Fruit fly (Drosophila melanogaster) whole organism, embryonic: ENCODE measurements around the gene CG6178.
A peak's percentile ranks its signal among the peaks of the same experiment; 100 is the strongest.

Source experiments
- Awh ChIP-seq: fragments of 200-800 bp; sonication (Bioruptor generic); IDR thresholded peaks from 2 replicates; pipeline ENCODE4, ENCODE4 v1.3.6; 2022; ENCODE audit warnings: missing biosample characterization, missing genetic modification characterization
- Blimp-1 ChIP-seq: fragments of 200-800 bp; sonication (Bioruptor generic); optimal IDR thresholded peaks from 3 replicates; lab custom pipeline; 2018; ENCODE audit warnings: missing biosample characterization, missing genetic modification characterization, mild to moderate bottlenecking, moderate library complexity, missing genetic modification reagents
- CG10959 ChIP-seq: fragments of 200-800 bp; sonication (Bioruptor generic); IDR thresholded peaks from 2 replicates; pipeline ENCODE4 v1.3.6; 2022; ENCODE audit warnings: missing biosample characterization, missing genetic modification characterization
- CG11093 ChIP-seq: fragments of 200-800 bp; sonication (Bioruptor generic); IDR thresholded peaks from 3 replicates; pipeline ENCODE4 v1.3.6; 2022; ENCODE audit warnings: missing biosample characterization, missing genetic modification characterization
- CG11398 ChIP-seq: fragments of 200-800 bp; sonication (Bioruptor generic); optimal IDR thresholded peaks from 2 replicates; lab custom pipeline; 2016; ENCODE audit warnings: missing biosample characterization, missing genetic modification characterization
- CG12299 ChIP-seq: fragments of 200-800 bp; sonication (Bioruptor generic); optimal IDR thresholded peaks from 2 replicates; lab custom pipeline; 2018; ENCODE audit warnings: missing biosample characterization, mild to moderate bottlenecking, missing genetic modification characterization
- CG14710 ChIP-seq: fragments of 200-800 bp; sonication (Bioruptor generic); optimal IDR thresholded peaks from 3 replicates; lab custom pipeline; 2019; ENCODE audit warnings: missing biosample characterization, mild to moderate bottlenecking, missing genetic modification characterization, moderate library complexity
- CG16813 ChIP-seq: fragments of 200-800 bp; sonication (Bioruptor generic); IDR thresholded peaks from 3 replicates; pipeline ENCODE4 v1.3.6; 2022; ENCODE audit warnings: missing biosample characterization, missing genetic modification characterization; ENCODE audit not compliant: partially characterized antibody
- CG17359 ChIP-seq: fragments of 200-800 bp; sonication (Bioruptor generic); optimal IDR thresholded peaks from 3 replicates; lab custom pipeline; 2018; ENCODE audit warnings: missing biosample characterization, mild to moderate bottlenecking, missing genetic modification characterization, moderate library complexity
- CG2875 ChIP-seq: fragments of 200-800 bp; sonication (Bioruptor generic); optimal IDR thresholded peaks from 2 replicates; lab custom pipeline; 2017; ENCODE audit warnings: missing biosample characterization, mild to moderate bottlenecking, missing genetic modification characterization, missing genetic modification reagents
- CG30403 ChIP-seq: fragments of 200-800 bp; sonication (Bioruptor generic); optimal IDR thresholded peaks from 3 replicates; lab custom pipeline; 2016; ENCODE audit warnings: missing biosample characterization, missing genetic modification characterization
- CG34224 ChIP-seq: fragments of 200-800 bp; sonication (Bioruptor generic); IDR thresholded peaks from 3 replicates; pipeline ENCODE4 v1.3.6; 2022; ENCODE audit warnings: missing biosample characterization, missing genetic modification characterization; ENCODE audit not compliant: partially characterized antibody
- CG3726 ChIP-seq: fragments of 200-800 bp; sonication (Bioruptor generic); IDR thresholded peaks from 3 replicates; pipeline ENCODE4, ENCODE4 v1.3.6; 2022; ENCODE audit warnings: missing biosample characterization, missing genetic modification characterization
- CG4404 ChIP-seq: fragments of 200-800 bp; sonication (Bioruptor generic); IDR thresholded peaks from 2 replicates; pipeline ENCODE4 v1.3.6; 2022; ENCODE audit warnings: missing biosample characterization, missing genetic modification characterization
- CG4854 ChIP-seq: fragments of 200-800 bp; sonication (Bioruptor generic); optimal IDR thresholded peaks from 2 replicates; lab custom pipeline; 2016; ENCODE audit warnings: missing biosample characterization, missing genetic modification characterization, inconsistent platforms
- CG6683 ChIP-seq: fragments of 200-800 bp; sonication (Bioruptor generic); optimal IDR thresholded peaks from 2 replicates; lab custom pipeline; 2017; ENCODE audit warnings: missing biosample characterization, mild to moderate bottlenecking, missing genetic modification characterization, missing genetic modification reagents
- CG6765 ChIP-seq: fragments of 200-800 bp; sonication (Bioruptor generic); optimal IDR thresholded peaks from 3 replicates; lab custom pipeline; 2017; ENCODE audit warnings: missing biosample characterization, mild to moderate bottlenecking, missing genetic modification characterization
- CG7786 ChIP-seq: fragments of 200-800 bp; sonication (Bioruptor generic); optimal IDR thresholded peaks from 2 replicates; lab custom pipeline; 2016; ENCODE audit warnings: missing biosample characterization, missing genetic modification characterization
- CG8290 ChIP-seq, 3 experiments: fragments of 200-800 bp; sonication (Bioruptor generic); optimal IDR thresholded peaks; 2 replicates each; lab custom pipeline; 2016 to 2019; ENCODE audit warnings: missing biosample characterization in 3 of 3, missing genetic modification characterization in 3 of 3, mild to moderate bottlenecking in 2 of 3, moderate library complexity in 1 of 3
- CG8359 ChIP-seq: fragments of 200-800 bp; sonication (Bioruptor generic); optimal IDR thresholded peaks from 2 replicates; lab custom pipeline; 2017; ENCODE audit warnings: missing biosample characterization, mild to moderate bottlenecking, missing genetic modification characterization, borderline replicate concordance
- CG8478 ChIP-seq: fragments of >200 bp; optimal IDR thresholded peaks from 2 replicates; lab custom pipeline; 2018
- Dll ChIP-seq: fragments of 200-800 bp; sonication (Bioruptor generic); IDR thresholded peaks from 4 replicates; pipeline ENCODE4 v1.3.6; 2022; ENCODE audit warnings: missing biosample characterization, missing genetic modification characterization; ENCODE audit not compliant: partially characterized antibody
- Doc3 ChIP-seq: fragments of 200-800 bp; sonication (Bioruptor generic); IDR thresholded peaks from 3 replicates; pipeline ENCODE4 v1.3.6; 2022; ENCODE audit warnings: missing biosample characterization, missing genetic modification characterization; ENCODE audit not compliant: partially characterized antibody
- Ets97D ChIP-seq: fragments of 200-800 bp; sonication (Bioruptor generic); optimal IDR thresholded peaks from 3 replicates; lab custom pipeline; 2016; ENCODE audit warnings: missing biosample characterization, missing genetic modification characterization
- H2.0 ChIP-seq: fragments of 200-800 bp; sonication (Bioruptor generic); IDR thresholded peaks from 2 replicates; pipeline ENCODE4 v1.3.6; 2022; ENCODE audit warnings: missing biosample characterization, missing genetic modification characterization
- HHEX ChIP-seq: fragments of 200-800 bp; sonication (Bioruptor generic); optimal IDR thresholded peaks from 3 replicates; lab custom pipeline; 2017; ENCODE audit warnings: missing biosample characterization, mild to moderate bottlenecking, missing genetic modification characterization, missing genetic modification reagents
- HLH4C ChIP-seq: fragments of 200-800 bp; sonication (Bioruptor generic); IDR thresholded peaks from 3 replicates; pipeline ENCODE4 v1.3.6; 2022; ENCODE audit warnings: missing biosample characterization, missing genetic modification characterization; ENCODE audit not compliant: partially characterized antibody
- HLHmδ ChIP-seq: fragments of 200-800 bp; sonication (Bioruptor generic); optimal IDR thresholded peaks from 2 replicates; lab custom pipeline; 2018; ENCODE audit warnings: missing biosample characterization, mild to moderate bottlenecking, missing genetic modification characterization, moderate library complexity
- Lim3 ChIP-seq: fragments of 200-800 bp; sonication (Bioruptor generic); IDR thresholded peaks from 2 replicates; pipeline ENCODE4 v1.3.6; 2022; ENCODE audit warnings: missing biosample characterization, missing genetic modification characterization
- Lpt ChIP-seq: fragments of >200 bp; optimal IDR thresholded peaks from 2 replicates; lab custom pipeline; 2018; ENCODE audit warnings: missing biosample characterization, missing genetic modification characterization
- Med ChIP-seq: fragments of 200-800 bp; sonication (Bioruptor generic); peaks from one replicate; lab custom pipeline; 2016; ENCODE audit warnings: missing biosample characterization, missing genetic modification characterization, mild to moderate bottlenecking, inconsistent platforms, moderate library complexity
- Nf-YC ChIP-seq: fragments of 200-800 bp; optimal IDR thresholded peaks from 3 replicates; lab custom pipeline; 2019; ENCODE audit warnings: missing biosample characterization, mild to moderate bottlenecking, missing genetic modification characterization, moderate library complexity
- Poxn ChIP-seq: fragments of 200-800 bp; sonication (Bioruptor generic); IDR thresholded peaks from 2 replicates; pipeline ENCODE4 v1.3.6; 2022; ENCODE audit warnings: missing biosample characterization, missing genetic modification characterization
- Trl ChIP-seq, 3 experiments: fragments of >200 bp in 2 of 3; fragments of 200-800 bp in 1 of 3; sonication (Bioruptor generic) in 1 of 3; optimal IDR thresholded peaks; 2 replicates in 1 of 3; 3 replicates in 2 of 3; lab custom pipeline; 2016 to 2017; ENCODE audit warnings: missing biosample characterization in 1 of 3, missing genetic modification characterization in 1 of 3
- Xrp1 ChIP-seq: fragments of 200-800 bp; sonication (Bioruptor generic); IDR thresholded peaks from 2 replicates; pipeline ENCODE4 v1.3.6; 2022; ENCODE audit warnings: missing biosample characterization, missing genetic modification characterization
- amos ChIP-seq: fragments of 200-800 bp; sonication (Bioruptor generic); IDR thresholded peaks from 2 replicates; pipeline ENCODE4 v1.3.6; 2022; ENCODE audit warnings: missing biosample characterization, missing genetic modification characterization; ENCODE audit not compliant: partially characterized antibody
- ci ChIP-seq: fragments of 200-800 bp; sonication (Bioruptor generic); IDR thresholded peaks from 3 replicates; pipeline ENCODE4 v1.3.6; 2022; ENCODE audit warnings: missing biosample characterization, missing genetic modification characterization
- crp ChIP-seq, 2 experiments: fragments of 200-800 bp; sonication (Bioruptor generic); optimal IDR thresholded peaks; 2 replicates in 1 of 2; 3 replicates in 1 of 2; lab custom pipeline; 2017; ENCODE audit warnings: missing biosample characterization in 2 of 2, missing genetic modification characterization in 2 of 2, mild to moderate bottlenecking in 1 of 2, moderate library complexity in 1 of 2
- exex ChIP-seq: fragments of 200-800 bp; sonication (Bioruptor generic); optimal IDR thresholded peaks from 4 replicates; lab custom pipeline; 2018; ENCODE audit warnings: missing biosample characterization, mild to moderate bottlenecking, missing genetic modification characterization, moderate library complexity
- fru ChIP-seq: fragments of >200 bp; optimal IDR thresholded peaks from 2 replicates; lab custom pipeline; 2017
- gcm2 ChIP-seq: fragments of 200-800 bp; sonication (Bioruptor generic); optimal IDR thresholded peaks from 2 replicates; lab custom pipeline; 2016; ENCODE audit warnings: missing biosample characterization, missing genetic modification characterization
- gro ChIP-seq: fragments of 200-800 bp; sonication (Bioruptor generic); optimal IDR thresholded peaks from 2 replicates; lab custom pipeline; 2016; ENCODE audit warnings: missing biosample characterization, missing genetic modification characterization
- gsb ChIP-seq: fragments of 200-800 bp; sonication (Bioruptor generic); IDR thresholded peaks from 2 replicates; pipeline ENCODE4 v1.3.6; 2022; ENCODE audit warnings: missing biosample characterization, missing genetic modification characterization
- insv ChIP-seq, 2 experiments: fragments of 200-800 bp; sonication (Bioruptor generic); optimal IDR thresholded peaks; 3 replicates each; lab custom pipeline; 2016 to 2018; ENCODE audit warnings: missing biosample characterization in 2 of 2, missing genetic modification characterization in 2 of 2
- kni ChIP-seq: fragments of 200-800 bp; sonication (Bioruptor generic); optimal IDR thresholded peaks from 3 replicates; lab custom pipeline; 2017; ENCODE audit warnings: mild to moderate bottlenecking, missing biosample characterization, missing genetic modification reagents, missing genetic modification characterization
- org-1 ChIP-seq: fragments of 200-800 bp; sonication (Bioruptor generic); optimal IDR thresholded peaks from 2 replicates; lab custom pipeline; 2017; ENCODE audit warnings: missing biosample characterization, missing genetic modification characterization
- repo ChIP-seq: fragments of 200-800 bp; sonication (Bioruptor generic); optimal IDR thresholded peaks from 2 replicates; lab custom pipeline; 2016; ENCODE audit warnings: missing biosample characterization, missing genetic modification characterization
- ro ChIP-seq: fragments of 200-800 bp; sonication (Bioruptor generic); IDR thresholded peaks from 2 replicates; pipeline ENCODE4 v1.3.6; 2022; ENCODE audit warnings: missing biosample characterization, missing genetic modification characterization
- z ChIP-seq: fragments of 200-800 bp; sonication (Bioruptor generic); IDR thresholded peaks from 3 replicates; pipeline ENCODE4 v1.3.6; 2022; ENCODE audit warnings: missing biosample characterization, missing genetic modification characterization

CG6178 gene

dm6 chr3R:24108902-24109389, 43.2 kb upstream of the CG6178 start, which contains the start of the genes eIF4EHP and CG18428 (continued):
- TF ChIP-seq CG34224 (GFP tag; lab: Robert Waterston, UW) = no peak
- TF ChIP-seq Trl (optimal IDR thresholded peaks at IDR 0.05; lab: Kevin White, UChicago) = no peak
- TF ChIP-seq Trl (GFP tag; optimal IDR thresholded peaks at IDR 0.05; lab: Kevin White, UChicago) = peak; percentile 84
- TF ChIP-seq CG4404 = no peak
- TF ChIP-seq Awh (GFP tag; lab: Robert Waterston, UW) = no peak; the same call in none of the 2 replicates
- peak; percentile 99 for TF ChIP-seq CG11093
- peak; percentile 99 for TF ChIP-seq CG30403 (GFP tag; lab: Kevin White, UChicago)
- no peak for TF ChIP-seq amos (GFP tag; lab: Robert Waterston, UW)
- no peak for TF ChIP-seq fru (lab: Kevin White, UChicago)
- TF ChIP-seq Poxn (GFP tag; lab: Robert Waterston, UW) = 0 out of 2 replicates have a peak, but pooled peaks have one; percentile 97
- TF ChIP-seq crp (GFP tag; optimal IDR thresholded peaks at IDR 0.05; lab: Kevin White, UChicago) = peak in 1 of 2 experiments; percentile 74
- TF ChIP-seq org-1 (GFP tag; lab: Kevin White, UChicago) = peak; percentile 96
- TF ChIP-seq CG14710 = peak; percentile 99
- 0 out of 2 replicates have a peak, but pooled peaks have one; percentile 95 for TF ChIP-seq Lim3 (GFP tag; lab: Robert Waterston, UW)
- TF ChIP-seq H2.0 (GFP tag; lab: Robert Waterston, UW) = no peak; the same call in 1 of the 2 replicates
- peak; percentile 84 for TF ChIP-seq Ets97D (GFP tag; lab: Kevin White, UChicago)
- TF ChIP-seq Lpt (GFP tag; lab: Kevin White, UChicago) = no peak
- peak; percentile 98 for TF ChIP-seq Med
- peak; percentile 98 for TF ChIP-seq kni (GFP tag; lab: Kevin White, UChicago)
- no peak for TF ChIP-seq z (GFP tag; lab: Robert Waterston, UW)
- peak; percentile 79 for TF ChIP-seq CG11398 (GFP tag; lab: Kevin White, UChicago)
- peak; percentile 98 for TF ChIP-seq exex (tag; lab: Kevin White, UChicago)
- no peak for TF ChIP-seq Xrp1 (GFP tag; lab: Robert Waterston, UW)
- TF ChIP-seq Dll = no peak
- TF ChIP-seq Blimp-1 (GFP tag; lab: Kevin White, UChicago) = peak; percentile 98
- TF ChIP-seq ci (GFP tag; lab: Robert Waterston, UW) = no peak; the same call in 2 of the 3 replicates
- TF ChIP-seq repo (GFP tag; lab: Kevin White, UChicago) = peak; percentile 51
- no peak for TF ChIP-seq Doc3 (GFP tag; lab: Robert Waterston, UW)
- TF ChIP-seq CG7786 = peak; percentile 89
- peak in 1 of 2 experiments; percentile 88 for TF ChIP-seq insv (GFP tag; optimal IDR thresholded peaks at IDR 0.05; lab: Kevin White, UChicago)
- no peak; the same call in 2 of the 3 replicates for TF ChIP-seq CG3726 (GFP tag; lab: Robert Waterston, UW)
- peak; percentile 78 for TF ChIP-seq gro (GFP tag; lab: Kevin White, UChicago)
- TF ChIP-seq CG8478 (lab: Kevin White, UChicago) = no peak
- peak; percentile 99 for TF ChIP-seq CG17359 (tag; lab: Kevin White, UChicago)
- TF ChIP-seq ro (GFP tag; lab: Robert Waterston, UW) = no peak
- peak; percentile 95 for TF ChIP-seq Nf-YC
- TF ChIP-seq gsb (GFP tag; lab: Robert Waterston, UW) = no peak
- no peak for TF ChIP-seq CG16813 (GFP tag; lab: Robert Waterston, UW)
- peak; percentile 88 for TF ChIP-seq CG4854
- peak; percentile 64 for TF ChIP-seq gcm2 (GFP tag; lab: Kevin White, UChicago)
- peak; percentile 80 for TF ChIP-seq HLHmδ
- TF ChIP-seq HLH4C (GFP tag; lab: Robert Waterston, UW) = no peak
- no peak; the same call in 1 of the 2 replicates for TF ChIP-seq CG10959
- TF ChIP-seq CG6765 (GFP tag; lab: Kevin White, UChicago) = peak; percentile 98
- TF ChIP-seq CG8359 (GFP tag; lab: Kevin White, UChicago) = peak; percentile 94
- TF ChIP-seq HHEX (GFP tag; lab: Kevin White, UChicago) = peak; percentile 98
- peak; percentile 99 for TF ChIP-seq CG12299
- TF ChIP-seq CG8290 (GFP tag; optimal IDR thresholded peaks at IDR 0.05; lab: Kevin White, UChicago) = peak; percentile 98
- TF ChIP-seq CG8290 (tag; optimal IDR thresholded peaks at IDR 0.05; lab: Kevin White, UChicago) = peak; percentile 88 to 96
- TF ChIP-seq CG6683 (GFP tag; lab: Kevin White, UChicago) = peak; percentile 96
- peak; percentile 94 for TF ChIP-seq CG2875 (GFP tag; lab: Kevin White, UChicago)
